Worm (Caenorhabditis elegans) whole organism, L4/young adult: ENCODE results near the gene srd-17.

Experiments
- dao-5 ChIP-seq: sonication (generic microtip); optimal IDR thresholded peaks from 2 replicates; lab custom pipeline; 2016; ENCODE audit warnings: missing genotype, missing genetic modification characterization, moderate library complexity, missing compliant biosample characterization
- him-1 ChIP-seq: sonication (generic microtip); optimal IDR thresholded peaks from 2 replicates; lab custom pipeline; 2016; ENCODE audit warnings: missing genotype, missing genetic modification reagents, missing genetic modification characterization, missing compliant biosample characterization

DNA sequence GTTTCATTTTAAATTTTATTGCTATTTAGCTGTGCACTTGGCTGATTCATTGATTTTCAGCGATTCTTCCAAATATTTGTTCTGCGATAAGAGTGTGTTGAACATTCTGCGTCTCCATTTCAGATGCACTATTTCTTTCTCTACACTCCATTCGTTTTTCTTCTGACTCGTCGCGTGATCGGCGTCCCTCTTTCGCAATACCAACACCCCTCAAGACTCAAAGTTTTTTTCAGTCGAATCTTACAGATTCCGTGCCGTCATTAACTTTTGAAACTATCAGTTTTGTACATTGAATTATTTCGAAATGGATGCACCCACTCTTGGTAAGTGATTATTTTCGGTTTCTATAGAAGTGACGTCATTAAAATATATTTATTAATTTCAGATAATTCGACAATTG, 30.5 kb upstream of the srd-17 start, which contains the start of gene frm-10:
- no peak for TF ChIP-seq him-1 (tag; lab: Kevin White, UChicago)
- no peak for TF ChIP-seq dao-5
